Fruit fly (Drosophila melanogaster) Kc167 (cell line): ENCODE results near the gene Nlg3.

ENCODE experiments used
- Myc ChIP-seq: fragments of >200 bp; optimal IDR thresholded peaks from 2 replicates; lab custom pipeline; 2017; ENCODE audit warnings: missing external identifiers
- Sin3A ChIP-seq: fragments of >200 bp; optimal IDR thresholded peaks from 2 replicates; lab custom pipeline; 2018; ENCODE audit warnings: missing external identifiers
- h ChIP-seq: fragments of >200 bp; optimal IDR thresholded peaks from 3 replicates; lab custom pipeline; 2018; ENCODE audit warnings: missing external identifiers
- insv ChIP-seq: fragments of >200 bp; optimal IDR thresholded peaks from 3 replicates; lab custom pipeline; 2018; ENCODE audit warnings: missing external identifiers
- psq ChIP-seq: fragments of >200 bp; optimal IDR thresholded peaks from 2 replicates; lab custom pipeline; 2017; ENCODE audit warnings: missing external identifiers
- ttk ChIP-seq: sonication (Bioruptor generic); optimal IDR thresholded peaks from 2 replicates; lab custom pipeline; 2017; ENCODE audit warnings: missing external identifiers

DNA sequence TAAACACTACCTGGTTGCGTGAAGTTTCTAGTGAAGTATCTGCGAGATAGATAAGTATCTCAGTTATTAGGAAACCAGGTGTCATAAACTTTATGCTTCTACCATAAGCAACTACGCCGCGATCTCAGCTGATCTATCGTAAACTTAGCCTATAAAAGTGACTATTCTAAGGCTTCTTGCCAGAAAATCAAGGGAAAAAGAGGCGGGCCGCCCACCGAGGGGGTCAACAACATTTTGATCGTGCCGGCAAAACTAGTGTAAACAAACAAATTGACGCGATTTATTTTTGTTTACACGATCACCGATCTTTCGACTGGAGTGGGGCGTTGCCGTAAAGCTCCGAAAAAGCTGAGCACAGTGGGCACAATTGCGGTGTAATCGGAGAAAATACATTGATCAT is 115.1 kb downstream of the Nlg3 start:
- no peak for TF ChIP-seq Sin3A (lab: Kevin White, UChicago)
- no peak for TF ChIP-seq ttk
- TF ChIP-seq insv, result no peak
- TF ChIP-seq psq, result no peak
- TF ChIP-seq Myc (lab: Kevin White, UChicago), result no peak
- no peak for TF ChIP-seq h
